Worm (Caenorhabditis elegans): Measurements from ENCODE around the gene unc-60.
A peak's percentile ranks its signal among the peaks of the same experiment; 100 is the strongest.

Gene unc-60

ce11 chrV:1471078-1471969 lies 3.6 kb upstream of the unc-60 start (continued):
- TF ChIP-seq hlh-11 (tag; optimal IDR thresholded peaks at IDR 0.05) (peak; percentile 7), mdl-1 (tag; optimal IDR thresholded peaks at IDR 0.05) (peak in 1 of 2 experiments; percentile 31), ama-1 (optimal IDR thresholded peaks at IDR 0.05) (no peak), tag-97 (GFP tag; IDR thresholded peaks at IDR 0.05) (no peak), lim-7 (GFP tag; IDR thresholded peaks at IDR 0.05) (0 out of 2 replicates have a peak, but pooled peaks have one; percentile 41), nhr-28 (tag; optimal IDR thresholded peaks at IDR 0.05) (peak; percentile 51), nhr-42 (GFP tag; IDR thresholded peaks at IDR 0.05) (no peak)

ce11 chrV:1471977-1472376 lies 2.9 kb upstream of the unc-60 start:
- TF ChIP-seq set-16 (GFP tag; IDR thresholded peaks at IDR 0.05) (peak; percentile 46; the same call in 1 of the 2 replicates), D1046.2 (GFP tag; IDR thresholded peaks at IDR 0.05) (0 out of 2 replicates have a peak, but pooled peaks have one; percentile 28), madf-9 (GFP tag; conservative IDR thresholded peaks at IDR 0.05) (peak; percentile 34; the same call in 1 of the 2 replicates), mes-2 (tag; optimal IDR thresholded peaks at IDR 0.05; ENCODE audit: poor library complexity, severe bottlenecking) (peak; percentile 34), ctbp-1 (GFP tag; IDR thresholded peaks at IDR 0.05) (0 out of 2 replicates have a peak, but pooled peaks have one; percentile 13), fkh-10 (GFP tag; optimal IDR thresholded peaks at IDR 0.05) (no peak)

ce11 chrV:1472569-1472968 lies 2.3 kb upstream of the unc-60 start:
- no peak for TF ChIP-seq lin-13 (GFP tag; optimal IDR thresholded peaks at IDR 0.05)
- no peak for TF ChIP-seq zfp-3 (GFP tag; conservative IDR thresholded peaks at IDR 0.05)
- TF ChIP-seq hmg-1.1 (GFP tag; IDR thresholded peaks at IDR 0.05) = no peak
- TF ChIP-seq mes-2 (tag; optimal IDR thresholded peaks at IDR 0.05; ENCODE audit: poor library complexity, severe bottlenecking) = peak; percentile 17
- TF ChIP-seq daf-8 (GFP tag; IDR thresholded peaks at IDR 0.05) = no peak
- TF ChIP-seq D1046.2 (GFP tag; IDR thresholded peaks at IDR 0.05) = no peak
- no peak for TF ChIP-seq nhr-48 (tag; optimal IDR thresholded peaks at IDR 0.05)
- TF ChIP-seq madf-9 (GFP tag; conservative IDR thresholded peaks at IDR 0.05) = no peak
- peak; percentile 43 for TF ChIP-seq mxl-3 (GFP tag; optimal IDR thresholded peaks at IDR 0.05)
- peak; percentile 18 for TF ChIP-seq nhr-28 (tag; optimal IDR thresholded peaks at IDR 0.05)
- TF ChIP-seq dmd-6 (GFP tag; IDR thresholded peaks at IDR 0.05) = no peak
- TF ChIP-seq aha-1 (tag) = peak; percentile 82
- TF ChIP-seq nhr-10 (tag; optimal IDR thresholded peaks at IDR 0.05) = no peak
- no peak for TF ChIP-seq ceh-82 (tag; optimal IDR thresholded peaks at IDR 0.05)
- no peak for TF ChIP-seq jun-1 (tag; optimal IDR thresholded peaks at IDR 0.05)
- no peak for TF ChIP-seq F49E8.2 (tag; optimal IDR thresholded peaks at IDR 0.05; ENCODE audit: borderline replicate concordance)
- TF ChIP-seq unc-62 (GFP tag; optimal IDR thresholded peaks at IDR 0.05 in 1 of 2) = peak in 1 of 2 experiments; percentile 12
- no peak for TF ChIP-seq unc-62 (tag; optimal IDR thresholded peaks at IDR 0.05)
- no peak for TF ChIP-seq pha-4 (GFP tag; IDR thresholded peaks at IDR 0.05)
- no peak for TF ChIP-seq pha-4 (tag; optimal IDR thresholded peaks at IDR 0.05)
- TF ChIP-seq nhr-111 (GFP tag; optimal IDR thresholded peaks at IDR 0.05) = no peak
- no peak for TF ChIP-seq Y48G9A.11 (GFP tag; IDR thresholded peaks at IDR 0.05)
- TF ChIP-seq hlh-30 (tag; optimal IDR thresholded peaks at IDR 0.05; ENCODE audit: insufficient read depth) = peak; percentile 65
- TF ChIP-seq mdl-1 (tag; optimal IDR thresholded peaks at IDR 0.05) = no peak

ce11 chrV:1476284-1476792 lies 1.5 kb downstream of the unc-60 start:
- TF ChIP-seq lsy-2 (tag; optimal IDR thresholded peaks at IDR 0.05) = no peak
- no peak for TF ChIP-seq lin-39 (tag; optimal IDR thresholded peaks at IDR 0.05)
- TF ChIP-seq nhr-28 (tag; optimal IDR thresholded peaks at IDR 0.05) = no peak
- no peak for TF ChIP-seq skn-1 (tag; optimal IDR thresholded peaks at IDR 0.05)
- no peak for TF ChIP-seq nhr-77 (tag; optimal IDR thresholded peaks at IDR 0.05)
- no peak for TF ChIP-seq ZK337.2 (GFP tag; IDR thresholded peaks at IDR 0.05)
- no peak for TF ChIP-seq ceh-44 (GFP tag; IDR thresholded peaks at IDR 0.05)
- no peak for TF ChIP-seq madf-5 (GFP tag; IDR thresholded peaks at IDR 0.05)
- TF ChIP-seq lir-3 (tag; optimal IDR thresholded peaks at IDR 0.05) = no peak
- no peak for TF ChIP-seq mes-2 (tag; optimal IDR thresholded peaks at IDR 0.05; ENCODE audit: poor library complexity, severe bottlenecking)
- no peak for TF ChIP-seq zfp-3 (GFP tag; conservative IDR thresholded peaks at IDR 0.05)
- TF ChIP-seq hlh-30 (tag; optimal IDR thresholded peaks at IDR 0.05; ENCODE audit: insufficient read depth) = no peak
- TF ChIP-seq F26F4.8 (GFP tag; conservative IDR thresholded peaks at IDR 0.05) = no peak
- no peak for TF ChIP-seq nhr-6 (tag; optimal IDR thresholded peaks at IDR 0.05)
- TF ChIP-seq Y105C5A.15 (GFP tag; IDR thresholded peaks at IDR 0.05) = 0 out of 2 replicates have a peak, but pooled peaks have one; percentile 16
- no peak for TF ChIP-seq tra-1 (GFP tag; IDR thresholded peaks at IDR 0.05)
- TF ChIP-seq pha-4 (GFP tag; IDR thresholded peaks at IDR 0.05) = no peak
- no peak for TF ChIP-seq pha-4 (tag; optimal IDR thresholded peaks at IDR 0.05)

Data from whole organism, L4 larva.